Worm (Caenorhabditis elegans) whole organism, L4/young adult: ENCODE data around the gene F45E6.1.

Experiments used
- dao-5 ChIP-seq: sonication (generic microtip); optimal IDR thresholded peaks from 2 replicates; lab custom pipeline; 2016; ENCODE audit warnings: missing genotype, missing genetic modification characterization, moderate library complexity, missing compliant biosample characterization
- him-1 ChIP-seq: sonication (generic microtip); optimal IDR thresholded peaks from 2 replicates; lab custom pipeline; 2016; ENCODE audit warnings: missing genotype, missing genetic modification reagents, missing genetic modification characterization, missing compliant biosample characterization

DNA sequence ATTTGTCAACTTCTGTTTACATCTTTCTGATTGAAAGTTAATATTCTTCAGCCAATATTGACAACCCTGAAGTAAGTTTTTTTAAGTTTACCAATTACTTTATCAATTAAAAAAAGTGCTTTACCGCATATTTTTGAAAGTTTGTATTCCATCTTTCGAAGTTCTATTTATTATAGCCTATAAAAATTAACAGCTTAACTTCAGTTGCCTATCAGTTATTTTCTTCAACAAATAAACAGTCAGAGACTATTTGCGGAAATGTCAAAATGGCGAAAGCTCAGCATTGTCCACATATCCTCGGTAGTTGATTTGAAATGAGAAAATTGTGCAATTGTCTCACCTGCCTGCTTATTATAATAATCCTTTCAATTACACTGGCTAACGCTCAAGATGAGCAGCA, 13.7 kb downstream of the F45E6.1 start, which contains the start of gene T18D3.5:
- no peak for TF ChIP-seq him-1 (tag; lab: Kevin White, UChicago)
- TF ChIP-seq dao-5 (tag; lab: Kevin White, UChicago) = no peak
